Worm (Caenorhabditis elegans) whole organism, dauer: Measurements from ENCODE around the gene srx-45.

Source experiments
- unc-62 ChIP-seq: sonication (generic microtip); optimal IDR thresholded peaks from 2 replicates; lab custom pipeline; 2017; ENCODE audit warnings: missing biosample characterization, missing genetic modification reagents, missing genetic modification characterization

Gene srx-45

DNA sequence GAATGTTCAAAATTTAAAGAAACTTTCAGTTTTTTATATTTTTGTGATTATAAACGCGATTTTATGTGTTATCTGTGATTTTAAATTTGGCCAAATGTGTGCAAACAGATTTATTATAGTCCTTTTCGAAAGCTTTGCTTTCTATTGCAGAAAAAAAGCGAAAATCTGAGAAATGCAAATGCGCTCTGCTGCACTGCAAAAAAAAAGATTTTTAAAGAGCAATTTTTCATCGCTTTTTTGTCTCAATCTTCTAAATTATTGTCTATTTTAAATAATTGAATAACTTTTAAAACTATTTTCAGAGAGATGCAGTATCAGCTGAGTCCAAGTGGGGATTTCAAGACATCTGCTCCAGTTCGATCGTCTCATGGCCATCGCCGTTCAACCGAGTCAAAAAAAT, 15.5 kb upstream of the srx-45 start, which contains the start of gene cpb-1:
Gene cpb-1, plus strand, starts transcription at position 301 of the 400 bp plus-strand sequence.
- TF ChIP-seq unc-62 = no peak

DNA sequence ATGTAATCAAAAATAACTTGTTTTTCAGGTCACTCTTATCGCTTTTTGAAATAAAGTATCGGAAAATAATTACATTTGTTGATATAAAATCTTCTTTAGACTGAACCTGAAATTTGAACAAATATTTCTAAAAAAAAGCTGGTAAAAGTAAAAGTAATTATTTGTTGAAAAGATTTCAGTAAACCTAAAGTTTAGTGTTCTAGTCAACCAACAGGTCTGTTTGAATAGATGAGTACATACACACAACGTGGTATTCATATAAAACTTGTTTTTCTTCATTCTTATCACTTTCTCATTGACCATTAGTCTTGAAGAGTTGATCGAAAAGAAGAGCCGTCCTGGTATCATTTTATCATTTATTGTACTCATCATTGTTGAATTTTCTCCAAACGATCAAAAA, 13.1 kb upstream of the srx-45 start, which contains the start of gene C40H1.9:
Gene C40H1.9, plus strand, starts transcription at position 301 of the 400 bp plus-strand sequence.
- TF ChIP-seq unc-62 = no peak

DNA sequence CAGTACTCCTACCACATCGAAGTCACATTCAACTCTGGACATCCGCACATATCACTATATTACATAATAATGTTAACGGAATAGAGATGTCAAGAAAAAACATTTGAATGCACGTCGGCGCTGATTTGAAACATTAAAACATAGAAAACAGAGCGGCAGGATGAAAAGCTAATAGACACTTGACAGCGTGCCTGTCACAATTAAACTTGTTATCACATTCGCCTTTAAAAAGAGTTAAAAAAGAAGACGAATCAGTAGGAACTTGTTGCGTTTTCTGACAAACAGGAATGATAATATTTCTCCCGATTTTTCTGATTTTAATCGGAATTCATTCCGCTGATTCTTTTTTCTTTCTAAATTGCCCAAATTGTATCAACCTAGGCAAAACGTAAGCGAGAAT, 11.1 kb upstream of the srx-45 start:
- no peak for TF ChIP-seq unc-62

DNA sequence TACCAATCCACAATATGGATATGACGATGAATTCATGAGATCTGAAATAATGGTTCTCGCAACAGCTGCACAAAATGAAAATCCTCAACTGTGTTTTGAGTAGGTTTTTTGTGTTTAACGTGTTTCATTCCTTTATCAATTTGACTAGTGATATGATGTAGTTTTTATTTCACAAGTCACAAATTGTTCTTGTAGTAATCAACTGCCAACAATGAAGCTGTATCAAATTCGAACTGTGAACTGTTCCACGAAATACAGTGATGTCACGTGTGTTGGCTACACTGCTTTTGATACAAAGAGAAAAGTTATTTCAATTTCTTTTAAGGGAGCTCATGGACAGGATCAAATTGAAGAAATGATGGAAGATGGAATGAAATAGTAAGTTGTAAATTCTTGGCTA, 8.7 kb upstream of the srx-45 start:
- no peak for TF ChIP-seq unc-62

DNA sequence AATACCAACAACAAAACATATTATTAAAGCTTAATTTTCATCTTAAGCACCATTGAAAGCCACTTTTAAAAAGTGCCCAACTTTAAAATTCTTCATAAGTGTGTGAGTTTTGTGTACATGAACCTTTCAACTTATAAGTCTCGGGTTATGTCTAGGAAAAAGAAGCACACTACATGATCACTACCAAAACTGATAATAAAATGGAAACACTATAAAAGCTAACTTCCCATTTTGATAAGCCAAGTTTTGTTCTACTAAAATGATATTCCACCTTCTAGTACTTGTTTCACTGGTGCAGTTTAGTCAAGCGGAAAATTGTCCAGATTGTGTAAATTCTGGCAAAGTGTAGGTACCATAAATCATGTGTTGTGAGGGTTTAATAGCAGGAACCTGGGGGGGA, 8.0 kb upstream of the srx-45 start, which contains the start of gene C40H1.8:
Gene C40H1.8, plus strand, starts transcription at position 242 of the 400 bp plus-strand sequence.
- TF ChIP-seq unc-62 = no peak

DNA sequence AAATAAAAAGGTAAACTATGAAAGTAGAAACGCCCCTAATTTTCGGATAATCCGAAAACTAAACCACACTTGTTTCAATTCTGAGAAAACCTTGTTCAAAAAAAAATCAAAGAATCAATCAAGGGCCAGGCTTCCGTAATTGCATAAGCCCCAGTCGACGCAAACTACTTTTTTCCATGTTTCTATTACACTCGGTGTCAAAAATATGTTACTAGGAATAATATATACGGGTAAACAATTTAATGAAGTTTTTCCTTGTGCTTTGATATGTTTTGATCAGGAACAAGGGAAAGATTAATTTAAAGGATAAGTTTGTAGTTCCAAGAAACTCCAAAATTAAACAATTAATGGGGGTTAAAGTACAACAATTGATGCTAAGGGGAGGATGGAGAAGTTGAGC, 3.3 kb upstream of the srx-45 start:
- TF ChIP-seq unc-62 = no peak

DNA sequence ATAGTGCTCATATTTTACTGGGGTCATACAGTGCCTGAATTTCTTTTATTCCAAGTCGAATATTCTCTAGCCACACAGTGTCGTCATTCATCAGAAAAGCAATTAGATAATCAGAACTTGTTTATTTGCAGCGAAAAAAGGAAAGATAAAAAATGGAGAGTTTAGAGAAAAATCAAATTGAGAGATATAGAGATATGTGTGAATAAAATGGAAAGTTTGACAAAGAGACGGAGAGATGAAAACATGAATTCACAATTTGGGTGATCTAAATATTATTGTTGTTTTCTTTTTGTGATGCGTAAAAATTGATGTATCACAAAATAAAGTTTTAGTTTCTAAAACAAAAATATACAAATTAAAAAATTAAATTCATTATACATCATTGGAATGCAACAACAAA, 5.8 kb downstream of the srx-45 start:
- TF ChIP-seq unc-62 = no peak

DNA sequence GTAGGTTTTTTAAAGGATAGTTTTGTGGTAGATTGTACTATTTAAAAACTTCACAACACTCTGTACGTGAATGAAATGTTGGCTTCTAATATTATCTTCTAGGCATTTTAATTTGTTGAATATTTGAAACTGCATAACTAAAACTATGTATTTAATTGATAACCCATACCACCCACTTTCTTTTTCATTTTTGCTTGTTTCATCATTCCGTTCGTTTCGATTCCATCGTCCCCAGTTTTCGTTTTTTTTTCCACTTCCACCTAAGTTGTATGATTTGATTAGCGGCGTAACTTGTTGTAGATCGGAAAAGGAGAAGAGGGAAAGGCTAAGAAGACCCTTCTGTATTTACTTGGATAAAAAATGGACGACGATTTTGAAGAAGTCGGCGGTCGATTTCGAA, 6.6 kb downstream of the srx-45 start, which contains the start of gene K01B6.3:
Gene K01B6.3, plus strand, starts transcription at position 301 of the 400 bp plus-strand sequence.
- TF ChIP-seq unc-62 = no peak

DNA sequence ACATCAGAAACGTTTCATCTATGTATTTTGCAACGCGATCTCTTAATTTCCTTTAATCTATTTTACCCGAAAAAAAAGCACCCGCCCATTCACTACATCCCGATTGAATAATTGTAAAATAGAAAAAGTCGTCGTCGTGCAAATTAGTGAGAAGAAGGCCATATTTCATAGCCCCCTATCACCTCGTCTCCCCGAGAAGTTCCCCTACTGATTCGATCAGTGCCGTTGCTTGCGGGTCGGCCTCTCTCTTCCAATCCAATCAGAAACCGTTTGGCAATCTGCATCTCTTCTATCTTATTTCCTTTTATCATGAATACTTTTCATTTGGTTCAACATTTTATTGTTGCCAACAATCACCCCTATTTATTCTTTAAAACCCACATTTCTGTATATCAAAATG, 7.4 kb downstream of the srx-45 start:
- no peak for TF ChIP-seq unc-62

DNA sequence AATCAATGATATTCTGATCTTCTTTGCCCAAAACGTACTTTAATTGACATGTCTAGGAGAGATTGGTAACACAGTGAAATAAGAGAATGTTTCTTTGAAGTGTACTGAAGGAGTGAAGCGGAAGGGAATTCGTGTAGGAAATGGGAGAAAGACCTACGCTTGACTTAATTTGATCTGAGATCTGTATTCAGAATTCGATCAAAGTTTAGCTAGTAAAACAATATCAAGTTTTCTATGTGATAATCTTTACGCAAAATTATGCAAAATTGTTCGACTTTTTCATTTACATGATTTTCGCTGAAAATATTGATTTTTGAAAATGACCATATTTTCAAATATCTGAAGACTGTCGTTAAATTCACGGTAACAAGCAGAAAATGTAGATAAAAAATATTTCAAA, 9.2 kb downstream of the srx-45 start, which contains the start of gene K01B6.4:
Gene K01B6.4, minus strand, starts transcription at position 101 of the 400 bp plus-strand sequence.
- no peak for TF ChIP-seq unc-62

DNA sequence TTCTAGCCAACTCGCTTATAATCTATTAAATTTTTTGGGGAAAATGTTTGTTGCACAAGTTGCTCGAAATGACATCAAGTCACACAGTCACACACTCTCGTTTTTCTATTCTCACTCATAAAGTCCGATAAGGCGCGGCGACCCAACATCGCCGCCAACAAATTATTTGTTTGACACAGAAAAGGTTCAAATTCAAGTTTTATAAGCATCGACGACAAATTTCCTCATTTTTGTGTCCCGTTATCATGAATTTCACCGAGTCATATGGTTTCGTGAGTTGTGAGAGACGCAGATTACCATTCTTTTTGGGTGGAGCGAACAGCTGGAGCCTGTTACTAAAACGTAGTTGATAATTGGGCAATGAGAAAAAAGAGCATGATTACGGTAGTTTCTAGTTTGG, 16.7 kb downstream of the srx-45 start:
- TF ChIP-seq unc-62 = no peak

DNA sequence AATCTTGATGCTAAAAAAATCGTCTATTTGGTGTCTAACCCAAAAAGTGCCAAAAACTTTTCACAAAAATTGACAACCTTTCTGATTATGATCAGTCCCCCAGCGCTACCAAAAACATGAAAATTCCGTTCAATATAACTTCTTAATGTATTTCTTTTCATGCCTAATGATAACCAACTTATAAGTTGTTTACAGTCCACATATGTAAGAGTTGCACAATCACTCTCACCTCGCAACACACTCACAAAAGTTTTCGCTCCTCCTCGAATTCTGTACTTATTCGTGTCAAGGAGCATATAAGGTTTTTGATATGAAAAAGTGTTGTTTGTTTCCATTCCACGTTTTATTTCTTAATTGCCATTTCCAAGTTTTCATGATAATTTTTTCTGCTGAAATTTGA, 18.0 kb downstream of the srx-45 start:
- TF ChIP-seq unc-62 = no peak

DNA sequence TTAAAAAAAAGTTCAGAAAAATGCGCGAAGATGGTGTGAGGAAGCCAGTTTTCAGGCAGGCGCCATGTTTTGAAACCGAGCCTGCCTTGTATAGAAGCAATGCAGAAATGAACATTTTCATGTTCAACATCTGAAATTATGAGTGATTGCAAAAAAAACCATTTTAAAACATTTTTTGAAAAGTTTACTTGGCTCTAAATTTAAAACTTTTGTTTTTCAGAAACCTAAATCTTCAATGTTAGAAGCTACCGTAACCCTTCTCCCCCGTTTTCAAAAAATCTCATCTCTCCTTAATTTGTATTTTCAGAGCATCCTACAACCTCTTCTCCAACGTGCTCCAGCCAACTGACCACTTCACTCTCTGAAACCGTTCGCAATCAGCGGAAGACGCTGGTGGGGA, 25.0 kb downstream of the srx-45 start, which contains the start of gene fozi-1:
Gene fozi-1, plus strand, starts transcription at position 301 of the 400 bp plus-strand sequence.
- TF ChIP-seq unc-62 = no peak

DNA sequence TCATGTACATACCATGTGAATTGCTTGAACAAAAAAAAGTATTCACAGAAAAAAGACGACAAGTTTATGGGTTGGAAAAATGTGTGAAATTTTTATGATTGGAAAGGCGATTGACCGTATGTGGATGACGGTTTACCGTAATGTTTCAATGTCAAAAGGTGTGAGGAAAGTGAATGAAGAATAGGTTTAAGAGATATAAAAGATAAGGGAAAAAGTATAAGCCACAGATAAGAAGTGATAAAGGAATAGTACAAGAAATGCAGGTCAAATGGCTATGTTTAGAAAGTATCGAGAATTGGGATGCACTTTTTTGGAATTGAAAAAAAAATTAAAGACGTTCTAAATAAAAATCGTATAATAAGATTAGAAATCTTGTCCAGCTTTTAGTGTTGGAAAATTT, 28.7 kb downstream of the srx-45 start:
- no peak for TF ChIP-seq unc-62

DNA sequence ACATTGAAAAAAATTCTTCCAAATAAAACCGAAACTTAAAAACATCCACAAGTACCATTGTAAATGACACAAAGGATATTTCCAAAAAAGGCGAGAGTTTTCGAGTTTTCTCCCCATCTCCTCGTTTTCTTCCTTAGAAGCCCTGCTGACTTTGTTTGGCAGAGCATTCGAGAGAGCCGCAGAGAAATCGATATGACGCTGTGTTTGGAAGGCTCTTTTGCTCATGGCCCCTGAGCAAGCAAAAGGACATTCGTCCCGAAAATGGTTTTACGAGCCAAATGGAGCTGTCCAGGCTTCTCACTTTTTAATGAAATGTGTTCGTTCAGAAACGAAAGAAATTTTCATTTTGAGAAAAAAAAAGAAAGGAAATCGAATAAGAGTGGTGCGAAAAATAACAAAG, 34.4 kb downstream of the srx-45 start:
- no peak for TF ChIP-seq unc-62

DNA sequence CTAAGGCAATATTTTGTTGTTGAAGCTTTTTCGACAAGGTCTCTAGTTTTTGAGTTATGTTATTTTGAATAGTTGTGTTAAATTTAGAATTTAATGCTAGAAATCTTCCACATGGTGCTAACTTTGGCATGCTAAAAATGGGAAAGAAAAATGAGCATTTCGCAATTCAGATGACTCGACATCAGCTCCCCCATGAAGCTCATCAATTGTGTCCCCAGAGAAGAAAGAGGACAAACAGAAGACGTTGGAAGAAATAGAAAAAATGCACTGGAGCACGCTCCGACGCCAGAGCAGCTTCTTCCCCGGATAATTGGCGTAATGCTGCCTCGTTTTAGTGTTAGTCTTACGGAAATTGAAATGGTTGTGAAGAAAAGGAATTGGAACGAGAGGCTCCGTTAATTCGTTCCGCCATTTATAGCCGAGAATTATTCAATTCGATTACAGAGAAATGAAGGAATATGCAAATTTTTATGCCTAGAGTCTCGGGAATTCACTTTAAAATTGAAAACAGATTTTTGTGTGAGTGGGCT, 35.0 kb downstream of the srx-45 start:
- TF ChIP-seq unc-62 = no peak

DNA sequence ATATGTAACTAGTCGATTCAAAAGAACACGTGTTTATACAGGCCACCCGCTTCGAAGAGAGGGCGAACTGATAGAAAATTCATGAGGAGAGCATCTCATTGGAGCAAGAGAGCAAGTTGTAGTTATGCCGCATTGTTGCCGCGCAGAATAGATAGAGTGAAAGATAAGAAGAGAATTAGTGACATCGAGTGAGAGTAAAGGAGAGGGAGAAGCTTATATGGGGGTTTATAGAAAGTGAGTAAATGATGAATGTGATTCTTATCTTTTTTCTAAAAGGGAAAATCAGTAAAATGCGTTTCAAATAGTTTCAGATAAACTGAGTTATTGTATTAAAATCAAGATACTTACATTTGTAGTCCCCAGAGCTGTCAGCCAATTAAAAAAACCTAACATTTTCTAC, 36.3 kb downstream of the srx-45 start:
- no peak for TF ChIP-seq unc-62

DNA sequence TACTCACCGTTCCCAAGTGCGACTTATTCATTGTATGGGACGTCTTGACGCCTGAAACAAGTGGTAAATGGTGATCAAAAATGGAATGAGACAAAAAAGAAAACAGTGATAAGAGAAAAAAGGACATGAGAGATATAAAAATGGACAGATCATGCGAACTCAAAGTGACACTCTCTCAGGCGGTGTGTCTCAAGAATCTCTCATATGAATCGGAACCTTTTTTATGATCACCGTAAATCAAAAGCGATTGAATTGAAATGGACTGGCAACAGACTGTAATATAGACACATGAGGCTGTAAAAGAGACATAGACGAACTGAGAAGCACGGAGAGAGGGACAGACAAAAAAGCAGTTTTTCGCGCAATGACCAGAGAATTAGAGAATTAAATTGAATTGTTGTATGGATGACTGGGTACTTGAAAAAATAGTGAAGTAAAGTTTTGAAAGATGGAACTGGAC, 37.5 kb downstream of the srx-45 start, which contains the start of gene clip-1:
Gene clip-1, minus strand, starts transcription at position 51 of the 460 bp plus-strand sequence.
- TF ChIP-seq unc-62 = no peak

DNA sequence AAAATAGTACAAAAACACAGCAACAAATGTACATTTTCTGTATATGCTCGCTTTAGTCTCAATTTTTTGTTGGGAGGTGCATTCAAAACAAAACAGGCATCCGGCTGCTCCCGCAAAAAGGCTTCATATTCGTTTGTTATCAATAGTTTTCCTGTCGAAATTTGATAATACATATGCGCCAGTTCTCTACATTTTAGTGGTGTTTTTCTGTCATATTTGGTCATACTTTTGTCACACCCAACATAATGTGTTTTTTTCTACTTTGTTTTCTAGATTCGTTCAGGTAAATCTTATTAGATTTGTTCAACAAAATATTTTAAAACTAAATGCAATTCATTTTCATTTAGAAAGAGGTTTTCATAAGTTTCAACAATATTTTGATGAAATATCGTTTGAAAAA, 48.0 kb downstream of the srx-45 start:
- no peak for TF ChIP-seq unc-62
